Fruit fly (Drosophila melanogaster): ENCODE results near the gene amd.

DNA sequence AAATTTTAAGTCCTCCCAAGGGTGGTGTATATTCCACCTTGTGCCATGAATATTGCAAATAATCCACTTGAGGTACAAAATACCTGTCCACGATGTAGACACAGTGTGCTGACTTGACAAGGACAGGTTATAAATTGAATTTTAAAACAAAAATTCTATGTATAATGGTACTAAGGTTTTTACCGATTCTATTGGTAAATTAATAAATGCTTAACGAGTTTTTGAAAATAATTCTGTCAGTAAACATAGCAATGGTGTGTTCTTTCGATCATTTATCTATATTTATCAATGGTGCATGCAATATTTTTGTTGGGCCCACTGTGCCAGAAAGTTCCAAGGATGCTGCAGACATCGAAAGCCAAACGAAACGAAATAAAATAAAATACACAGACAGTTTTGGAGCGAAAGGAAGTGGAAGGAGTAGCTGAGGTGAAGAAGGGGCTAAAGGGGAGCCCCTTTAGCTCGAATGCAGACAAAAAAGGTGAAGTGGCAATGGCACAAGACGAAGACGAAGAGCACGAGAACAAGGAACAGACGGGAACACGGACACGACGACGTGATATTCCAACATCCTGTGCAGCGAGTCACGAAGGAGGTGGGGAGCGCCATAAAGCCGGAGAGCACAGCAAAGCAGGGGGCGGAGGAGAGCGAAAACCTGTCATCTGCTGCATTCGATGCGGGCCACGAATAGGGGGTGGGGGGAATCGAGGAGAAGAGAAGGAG lies 26.2 kb downstream of the amd start:
- TF ChIP-seq sage (GFP tag; optimal IDR thresholded peaks at IDR 0.05) (peak; percentile 52), Hnf4 (GFP tag; optimal IDR thresholded peaks at IDR 0.05) (peak; percentile 53), OdsH (GFP tag; optimal IDR thresholded peaks at IDR 0.05) (peak; percentile 83)
